Worm (Caenorhabditis elegans): Measurements from ENCODE around the gene B0348.10.

The B0348.10 gene

DNA sequence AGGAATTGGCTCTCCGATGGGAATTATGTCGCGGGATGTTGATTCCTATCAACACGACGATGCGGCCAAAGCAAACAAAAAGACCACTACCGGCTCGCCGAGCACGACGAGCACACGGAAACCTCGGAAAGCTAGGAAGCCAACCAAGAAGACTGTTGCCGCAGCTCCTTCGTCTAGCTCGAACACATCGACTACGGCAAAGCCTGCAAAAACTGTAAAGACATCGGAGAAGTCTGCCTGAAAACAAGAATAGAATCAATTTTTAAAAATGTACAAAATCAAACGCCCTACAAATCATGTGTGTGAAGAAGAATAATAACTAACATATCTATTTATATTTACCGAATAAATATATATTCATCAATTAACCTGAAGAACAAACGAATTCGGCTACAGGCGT, 2.3 kb downstream of the B0348.10 start (continued):
- 0 out of 2 replicates have a peak, but pooled peaks have one; percentile 49 for TF ChIP-seq Y53G8AR.9 (GFP tag; conservative IDR thresholded peaks at IDR 0.05)
- no peak for TF ChIP-seq ama-1 (optimal IDR thresholded peaks at IDR 0.05)
- no peak for TF ChIP-seq ama-1 (GFP tag; optimal IDR thresholded peaks at IDR 0.05)
- TF ChIP-seq ztf-26 (tag; optimal IDR thresholded peaks at IDR 0.05): no peak
- no peak for TF ChIP-seq egrh-3 (GFP tag; IDR thresholded peaks at IDR 0.05)
- TF ChIP-seq F39B2.1 (GFP tag; IDR thresholded peaks at IDR 0.05): no peak
- peak; percentile 73 for TF ChIP-seq ekl-4 (GFP tag; IDR thresholded peaks at IDR 0.05)
- no peak for TF ChIP-seq nhr-80 (tag; optimal IDR thresholded peaks at IDR 0.05)
- no peak for TF ChIP-seq madf-10 (tag; optimal IDR thresholded peaks at IDR 0.05)
- TF ChIP-seq hlh-26 (GFP tag; conservative IDR thresholded peaks at IDR 0.05): no peak
- no peak for TF ChIP-seq K12H6.12 (tag; optimal IDR thresholded peaks at IDR 0.05)
- TF ChIP-seq hmg-20 (GFP tag; IDR thresholded peaks at IDR 0.05): no peak
- TF ChIP-seq T07F8.4 (tag; optimal IDR thresholded peaks at IDR 0.05): no peak
- TF ChIP-seq B0261.1 (tag; optimal IDR thresholded peaks at IDR 0.05): no peak
- no peak for TF ChIP-seq Y95B8A.8 (GFP tag; IDR thresholded peaks at IDR 0.05)
- peak; percentile 15; the same call in 1 of the 2 replicates for TF ChIP-seq D2030.7 (GFP tag; IDR thresholded peaks at IDR 0.05)
- no peak for TF ChIP-seq Y67H2A.10 (GFP tag; conservative IDR thresholded peaks at IDR 0.05)
- no peak for TF ChIP-seq ceh-27 (GFP tag; optimal IDR thresholded peaks at IDR 0.05)
- no peak for TF ChIP-seq B0019.2 (GFP tag; conservative IDR thresholded peaks at IDR 0.05)
- TF ChIP-seq nhr-179 (tag; optimal IDR thresholded peaks at IDR 0.05): no peak
- no peak for TF ChIP-seq bed-2 (GFP tag; IDR thresholded peaks at IDR 0.05)
- peak; percentile 63 for TF ChIP-seq ceh-79 (tag; optimal IDR thresholded peaks at IDR 0.05)
- TF ChIP-seq cebp-1 (GFP tag; IDR thresholded peaks at IDR 0.05): no peak
- TF ChIP-seq cebp-1 (tag; optimal IDR thresholded peaks at IDR 0.05): peak; percentile 4
- TF ChIP-seq ztf-6 (GFP tag; IDR thresholded peaks at IDR 0.05): no peak
- no peak for TF ChIP-seq lin-40 (tag; optimal IDR thresholded peaks at IDR 0.05)
- TF ChIP-seq lsl-1 (GFP tag; optimal IDR thresholded peaks at IDR 0.05): peak; percentile 17
- no peak for TF ChIP-seq egl-18 (GFP tag; IDR thresholded peaks at IDR 0.05)
- TF ChIP-seq xnd-1 (tag; optimal IDR thresholded peaks at IDR 0.05): peak; percentile 1
- TF ChIP-seq sptf-2 (GFP tag; optimal IDR thresholded peaks at IDR 0.05): no peak
- peak; percentile 94 for TF ChIP-seq hrde-1 (tag; optimal IDR thresholded peaks at IDR 0.05; ENCODE audit: borderline replicate concordance)
- TF ChIP-seq tbx-9 (tag; optimal IDR thresholded peaks at IDR 0.05; ENCODE audit: borderline replicate concordance): no peak
- no peak for TF ChIP-seq ztf-18 (tag; optimal IDR thresholded peaks at IDR 0.05)
- no peak for TF ChIP-seq ztf-3 (GFP tag; optimal IDR thresholded peaks at IDR 0.05)
- TF ChIP-seq ztf-28 (GFP tag; IDR thresholded peaks at IDR 0.05): no peak
- peak; percentile 26; the same call in 1 of the 2 replicates for TF ChIP-seq madf-3 (GFP tag; IDR thresholded peaks at IDR 0.05)
- no peak for TF ChIP-seq nhr-27 (tag; optimal IDR thresholded peaks at IDR 0.05)
- TF ChIP-seq ztf-25 (GFP tag; IDR thresholded peaks at IDR 0.05): no peak
- peak; percentile 24; the same call in 1 of the 2 replicates for TF ChIP-seq hmg-1.2 (GFP tag; IDR thresholded peaks at IDR 0.05)
- no peak for TF ChIP-seq gei-17 (GFP tag; optimal IDR thresholded peaks at IDR 0.05)

DNA sequence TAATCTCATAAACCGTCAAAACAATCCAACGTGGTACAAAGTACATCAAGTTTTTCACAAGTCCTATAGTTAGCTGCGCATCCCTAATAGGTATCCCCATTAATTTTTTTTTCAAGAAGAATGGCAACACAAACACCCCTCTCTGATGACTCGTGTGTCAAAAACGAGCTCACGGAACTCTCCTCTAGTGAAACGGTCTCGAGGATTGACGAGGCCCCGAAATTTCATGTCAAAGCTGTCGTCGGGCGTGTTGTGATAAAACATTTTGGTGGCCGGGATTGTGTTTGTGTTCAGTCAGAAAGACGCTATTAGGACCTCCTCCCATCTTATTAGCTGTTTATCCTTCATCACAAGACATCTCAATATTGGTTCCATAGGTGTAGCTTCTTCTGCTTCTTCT, 7.2 kb downstream of the B0348.10 start, which contains the start of gene idpp-2:
TSS of gene idpp-2 (plus strand) at position 301 of the 400 bp plus-strand sequence.
- TF ChIP-seq ceh-58 (GFP tag; IDR thresholded peaks at IDR 0.05): no peak

Data from whole organism, young adult.